Worm (Caenorhabditis elegans): Measurements from ENCODE around the gene F13A7.7.

ce11 chrV:16399388-16399787, 15.8 kb upstream of the F13A7.7 start, which contains the start of gene sre-36:
- TF ChIP-seq pes-1 (GFP tag; IDR thresholded peaks at IDR 0.05), result no peak
- no peak for TF ChIP-seq ama-1 (optimal IDR thresholded peaks at IDR 0.05)
- TF ChIP-seq tbx-11 (GFP tag; IDR thresholded peaks at IDR 0.05), result no peak
- TF ChIP-seq ceh-36 (tag; optimal IDR thresholded peaks at IDR 0.05), result no peak
- no peak for TF ChIP-seq ets-7 (tag; optimal IDR thresholded peaks at IDR 0.05)
- TF ChIP-seq hmbx-1 (tag; optimal IDR thresholded peaks at IDR 0.05), result no peak
